Worm (Caenorhabditis elegans) whole organism, L3 larva: ENCODE data around the gene htz-1.

Experiments used
- aly-2 ChIP-seq: fragments of 150-350 bp; optimal IDR thresholded peaks from 2 replicates; lab custom pipeline; 2014; ENCODE audit warnings: missing biosample characterization, missing genetic modification characterization
- ama-1 ChIP-seq: fragments of 150-350 bp; optimal IDR thresholded peaks from 2 replicates; lab custom pipeline; 2018
- ceh-16 ChIP-seq: sonication (generic microtip); optimal IDR thresholded peaks from 2 replicates; lab custom pipeline; 2017; ENCODE audit warnings: missing biosample characterization, missing genetic modification characterization
- ceh-28 ChIP-seq: fragments of 150-350 bp; optimal IDR thresholded peaks from 2 replicates; lab custom pipeline; 2014; ENCODE audit warnings: missing biosample characterization, missing genetic modification reagents, missing genetic modification characterization
- ceh-82 ChIP-seq: fragments of 150-350 bp; optimal IDR thresholded peaks from 2 replicates; lab custom pipeline; 2014; ENCODE audit warnings: missing biosample characterization, missing genetic modification characterization
- elt-1 ChIP-seq: fragments of 150-350 bp; optimal IDR thresholded peaks from 2 replicates; lab custom pipeline; 2014; ENCODE audit warnings: missing biosample characterization, missing genetic modification characterization
- elt-2 ChIP-seq: sonication (generic microtip); optimal IDR thresholded peaks from 2 replicates; lab custom pipeline; 2016; ENCODE audit warnings: missing genetic modification reagents, mild to moderate bottlenecking, missing genetic modification characterization, missing compliant biosample characterization
- elt-3 ChIP-seq, 3 experiments: fragments of 150-350 bp in 1 of 3; sonication (generic microtip) in 2 of 3; optimal IDR thresholded peaks; 2 replicates in 2 of 3; 4 replicates in 1 of 3; lab custom pipeline; 2014 to 2017; ENCODE audit warnings: missing biosample characterization in 3 of 3, missing genetic modification characterization in 3 of 3
- eor-1 ChIP-seq, 2 experiments: fragments of 150-350 bp; optimal IDR thresholded peaks; 2 replicates each; lab custom pipeline; 2014 to 2018; ENCODE audit warnings: missing biosample characterization in 2 of 2, missing genetic modification characterization in 2 of 2
- fos-1 ChIP-seq: fragments of 150-350 bp; optimal IDR thresholded peaks from 2 replicates; lab custom pipeline; 2014; ENCODE audit warnings: missing biosample characterization, missing genetic modification characterization
- hmg-11 ChIP-seq: sonication (generic microtip); optimal IDR thresholded peaks from 2 replicates; lab custom pipeline; 2016; ENCODE audit warnings: missing genetic modification characterization, missing compliant biosample characterization
- jun-1 ChIP-seq: fragments of 150-350 bp; optimal IDR thresholded peaks from 2 replicates; lab custom pipeline; 2014; ENCODE audit warnings: missing biosample characterization, missing genetic modification reagents, missing genetic modification characterization
- lin-39 ChIP-seq: fragments of 150-350 bp; optimal IDR thresholded peaks from 2 replicates; lab custom pipeline; 2018; ENCODE audit warnings: missing biosample characterization, missing genetic modification reagents, missing genetic modification characterization
- lsy-12 ChIP-seq: sonication (generic microtip); optimal IDR thresholded peaks from 2 replicates; lab custom pipeline; 2016; ENCODE audit warnings: mild to moderate bottlenecking, missing genetic modification characterization, missing compliant biosample characterization
- mml-1 ChIP-seq: fragments of 150-350 bp; sonication (generic microtip); optimal IDR thresholded peaks from 3 replicates; lab custom pipeline; 2014; ENCODE audit warnings: missing biosample characterization, missing genetic modification characterization
- nfya-1 ChIP-seq: sonication (generic microtip); optimal IDR thresholded peaks from 2 replicates; lab custom pipeline; 2017; ENCODE audit warnings: missing genetic modification characterization, mild to moderate bottlenecking, missing compliant biosample characterization, antibody characterized with exemption, moderate library complexity; ENCODE audit not compliant: insufficient read depth
- nhr-12 ChIP-seq: fragments of 150-350 bp; optimal IDR thresholded peaks from 2 replicates; lab custom pipeline; 2014; ENCODE audit warnings: missing biosample characterization, missing genetic modification characterization
- nhr-23 ChIP-seq: fragments of 150-350 bp; optimal IDR thresholded peaks from 2 replicates; lab custom pipeline; 2014; ENCODE audit warnings: missing biosample characterization, missing genetic modification reagents, missing genetic modification characterization
- nhr-25 ChIP-seq: sonication (generic microtip); optimal IDR thresholded peaks from 2 replicates; lab custom pipeline; 2017; ENCODE audit warnings: missing biosample characterization, missing genetic modification characterization
- nhr-28 ChIP-seq: fragments of 150-350 bp; optimal IDR thresholded peaks from 2 replicates; lab custom pipeline; 2014; ENCODE audit warnings: missing biosample characterization, missing genetic modification characterization
- nhr-43 ChIP-seq: sonication (generic microtip); optimal IDR thresholded peaks from 2 replicates; lab custom pipeline; 2016; ENCODE audit warnings: mild to moderate bottlenecking, missing genetic modification characterization, missing compliant biosample characterization; ENCODE audit not compliant: poor library complexity, severe bottlenecking
- nhr-77 ChIP-seq: fragments of 150-350 bp; optimal IDR thresholded peaks from 2 replicates; lab custom pipeline; 2014; ENCODE audit warnings: missing biosample characterization, missing genetic modification characterization
- pha-4 ChIP-seq: fragments of 150-350 bp; optimal IDR thresholded peaks from 2 replicates; lab custom pipeline; 2014; ENCODE audit warnings: missing biosample characterization, missing genetic modification reagents, missing genetic modification characterization
- pqm-1 ChIP-seq: fragments of 150-350 bp; optimal IDR thresholded peaks from 2 replicates; lab custom pipeline; 2017; ENCODE audit warnings: missing biosample characterization, missing genetic modification characterization, inconsistent platforms
- skn-1 ChIP-seq: fragments of 150-350 bp; optimal IDR thresholded peaks from 2 replicates; lab custom pipeline; 2014; ENCODE audit warnings: missing biosample characterization, missing genetic modification characterization
- snpc-4 ChIP-seq: fragments of 150-350 bp; optimal IDR thresholded peaks from 2 replicates; lab custom pipeline; 2014; ENCODE audit warnings: missing biosample characterization, missing genetic modification characterization
- tbx-2 ChIP-seq: sonication (generic microtip); optimal IDR thresholded peaks from 2 replicates; lab custom pipeline; 2016; ENCODE audit warnings: mild to moderate bottlenecking, missing genetic modification characterization, missing compliant biosample characterization
- unc-39 ChIP-seq: sonication (generic microtip); optimal IDR thresholded peaks from 4 replicates; lab custom pipeline; 2017; ENCODE audit warnings: missing biosample characterization, missing genetic modification characterization
- ztf-11 ChIP-seq: fragments of 150-350 bp; optimal IDR thresholded peaks from 2 replicates; lab custom pipeline; 2014; ENCODE audit warnings: missing biosample characterization, missing genetic modification characterization
- ztf-4 ChIP-seq: fragments of 150-350 bp; optimal IDR thresholded peaks from 2 replicates; lab custom pipeline; 2014; ENCODE audit warnings: missing biosample characterization, missing genetic modification characterization

htz-1 gene

ce11 chrIV:4454330-4455173 lies 8.5 kb downstream of the htz-1 start, which contains the start of gene R08C7.11:
Gene R08C7.11 (minus strand): TSS chrIV:4454937.
- peak in 1 of 3 experiments; percentile 17 for TF ChIP-seq elt-3 (tag; optimal IDR thresholded peaks at IDR 0.05; lab: Kevin White, UChicago)
- peak; percentile 67 for TF ChIP-seq pha-4 (tag; lab: Kevin White, UChicago)
- TF ChIP-seq snpc-4 = peak; percentile 1
- TF ChIP-seq ceh-28 (tag; lab: Kevin White, UChicago) = peak; percentile 34
- TF ChIP-seq elt-1 = no peak
- TF ChIP-seq elt-2 (tag; lab: Kevin White, UChicago) = peak; percentile 14
- TF ChIP-seq nhr-43 (tag; lab: Kevin White, UChicago) = peak; percentile 23
- TF ChIP-seq unc-39 (tag; lab: Kevin White, UChicago) = no peak
- no peak for TF ChIP-seq pqm-1 (tag; lab: Kevin White, UChicago)
- peak; percentile 31 for TF ChIP-seq lin-39
- no peak for TF ChIP-seq nhr-77 (tag; lab: Kevin White, UChicago)
- TF ChIP-seq nhr-23 (tag; lab: Kevin White, UChicago) = peak; percentile 68
- TF ChIP-seq nhr-25 (tag; lab: Kevin White, UChicago) = peak; percentile 78
- TF ChIP-seq nfya-1 (tag; lab: Kevin White, UChicago) = peak; percentile 33

- no peak for TF ChIP-seq nhr-12
These were observed 10.6 kb downstream of the htz-1 start for ce11 chrIV:4456658-4457057.

- no peak for TF ChIP-seq elt-1
These were observed 13.3 kb downstream of the htz-1 start for ce11 chrIV:4459342-4459741.

ce11 chrIV:4463132-4463531 lies 17.1 kb downstream of the htz-1 start, which contains the start of gene M01H9.2:
Gene M01H9.2 (minus strand): TSS chrIV:4463232.
- TF ChIP-seq mml-1 (no peak), ceh-82 (tag; lab: Kevin White, UChicago) (no peak), ztf-11 (no peak), nhr-28 (no peak)

- no peak for TF ChIP-seq lin-39
- no peak for TF ChIP-seq ceh-82 (tag; lab: Kevin White, UChicago)
- TF ChIP-seq skn-1 (tag; lab: Kevin White, UChicago) = no peak
- no peak for TF ChIP-seq fos-1 (tag; lab: Kevin White, UChicago)
- no peak for TF ChIP-seq eor-1 (tag; optimal IDR thresholded peaks at IDR 0.05; lab: Kevin White, UChicago)
- TF ChIP-seq ceh-16 (tag; lab: Kevin White, UChicago) = no peak
- TF ChIP-seq aly-2 = no peak
These were observed 19.2 kb downstream of the htz-1 start, which contains the start of gene M01H9.5 for ce11 chrIV:4465184-4465583. Gene M01H9.5 (plus strand): TSS chrIV:4465484.

- TF ChIP-seq tbx-2 (tag; lab: Kevin White, UChicago) (peak; percentile 46), nhr-28 (no peak), nhr-43 (tag; lab: Kevin White, UChicago) (peak; percentile 65), pha-4 (tag; lab: Kevin White, UChicago) (peak; percentile 46), elt-2 (tag; lab: Kevin White, UChicago) (peak; percentile 40), nhr-23 (tag; lab: Kevin White, UChicago) (peak; percentile 14), ztf-4 (tag; lab: Kevin White, UChicago) (peak; percentile 69), jun-1 (tag; lab: Kevin White, UChicago) (peak; percentile 17), hmg-11 (tag; lab: Kevin White, UChicago) (peak; percentile 9), nfya-1 (tag; lab: Kevin White, UChicago) (no peak), lsy-12 (tag; lab: Kevin White, UChicago) (peak; percentile 46), ama-1 (lab: Kevin White, UChicago) (peak; percentile 98), elt-1 (no peak)
- TF ChIP-seq, all 47 proteins: peak for 10
These were observed 22.2 kb downstream of the htz-1 start for ce11 chrIV:4468046-4468727.
